ENCODE assay signal across 1 fruit fly cellular context in genomic region chr3R:11773999-11774397, dm6.
A peak's percentile ranks its signal among the peaks of the same experiment; 100 is the strongest.
TF ChIP-seq lines count a peak whose summit lies in the region.

No protein-coding gene starts in this region.

TF ChIP-seq in whole organism, embryonic, 481 proteins besides CTCF, POLR2A, EP300 and RAD21 (continued from another document and continues in another):
- TF ChIP-seq dpn (GFP tag; optimal IDR thresholded peaks at IDR 0.05; lab: Kevin White, UChicago) = peak; percentile 6 to 58
- TF ChIP-seq schlank (tag; optimal IDR thresholded peaks at IDR 0.05; lab: Kevin White, UChicago) = no peak
- TF ChIP-seq trh (GFP tag; optimal IDR thresholded peaks at IDR 0.05; lab: Kevin White, UChicago) = no peak
- no peak for TF ChIP-seq Dp (GFP tag; optimal IDR thresholded peaks at IDR 0.05; lab: Kevin White, UChicago)
- TF ChIP-seq sim (GFP tag; IDR thresholded peaks at IDR 0.05; lab: Robert Waterston, UW) = no peak
- TF ChIP-seq toy (GFP tag; IDR thresholded peaks at IDR 0.05; lab: Robert Waterston, UW) = no peak
- TF ChIP-seq Nf-YB (GFP tag; optimal IDR thresholded peaks at IDR 0.05; lab: Kevin White, UChicago) = peak; percentile 63
- TF ChIP-seq NFAT (GFP tag; IDR thresholded peaks at IDR 0.05; lab: Robert Waterston, UW) = no peak
- TF ChIP-seq CG7928 (GFP tag; optimal IDR thresholded peaks at IDR 0.05; lab: Kevin White, UChicago) = no peak
- TF ChIP-seq zf30C (GFP tag; optimal IDR thresholded peaks at IDR 0.05; lab: Kevin White, UChicago) = peak; percentile 94
- TF ChIP-seq CG7357 (GFP tag; IDR thresholded peaks at IDR 0.05; lab: Robert Waterston, UW) = 0 out of 3 replicates have a peak, but pooled peaks have one; percentile 18
- no peak for TF ChIP-seq Neu2 (GFP tag; optimal IDR thresholded peaks at IDR 0.05; lab: Kevin White, UChicago; ENCODE audit: borderline replicate concordance)
- TF ChIP-seq lab (GFP tag; optimal IDR thresholded peaks at IDR 0.05; lab: Kevin White, UChicago) = peak; percentile 84
- TF ChIP-seq nerfin-2 (GFP tag; IDR thresholded peaks at IDR 0.05; lab: Robert Waterston, UW; ENCODE audit: partially characterized antibody) = no peak
- no peak for TF ChIP-seq CG16863 (GFP tag; optimal IDR thresholded peaks at IDR 0.05; lab: Kevin White, UChicago)
- TF ChIP-seq gsb-n (tag; optimal IDR thresholded peaks at IDR 0.05; lab: Kevin White, UChicago) = peak; percentile 77
- peak; percentile 86 for TF ChIP-seq CG9727 (GFP tag; optimal IDR thresholded peaks at IDR 0.05; lab: Kevin White, UChicago)
- peak; percentile 55 for TF ChIP-seq HHEX (GFP tag; optimal IDR thresholded peaks at IDR 0.05; lab: Kevin White, UChicago)
- no peak for TF ChIP-seq lov (optimal IDR thresholded peaks at IDR 0.05; lab: Kevin White, UChicago)
- TF ChIP-seq lov (GFP tag; IDR thresholded peaks at IDR 0.05; lab: Robert Waterston, UW) = no peak
- no peak for TF ChIP-seq z (GFP tag; IDR thresholded peaks at IDR 0.05; lab: Robert Waterston, UW)
- TF ChIP-seq wdn (GFP tag; IDR thresholded peaks at IDR 0.05; lab: Robert Waterston, UW) = no peak
- peak; percentile 89 for TF ChIP-seq CoRest (tag; optimal IDR thresholded peaks at IDR 0.05; lab: Kevin White, UChicago)
- peak; percentile 5 for TF ChIP-seq CG18764 (GFP tag; optimal IDR thresholded peaks at IDR 0.05; lab: Kevin White, UChicago)
- no peak for TF ChIP-seq en (GFP tag; optimal IDR thresholded peaks at IDR 0.05; lab: Kevin White, UChicago)
- peak; percentile 75 for TF ChIP-seq Dek (tag; optimal IDR thresholded peaks at IDR 0.05; lab: Kevin White, UChicago)
- no peak for TF ChIP-seq CG11093 (GFP tag; IDR thresholded peaks at IDR 0.05; lab: Robert Waterston, UW)
- TF ChIP-seq wek (GFP tag; optimal IDR thresholded peaks at IDR 0.05; lab: Kevin White, UChicago) = no peak
- peak; percentile 26 for TF ChIP-seq ewg (GFP tag; optimal IDR thresholded peaks at IDR 0.05; lab: Kevin White, UChicago)
- peak; percentile 73; the same call in 1 of the 2 replicates for TF ChIP-seq Xrp1 (GFP tag; IDR thresholded peaks at IDR 0.05; lab: Robert Waterston, UW)
- peak; percentile 59 for TF ChIP-seq tap (tag; optimal IDR thresholded peaks at IDR 0.05; lab: Kevin White, UChicago)
- no peak for TF ChIP-seq p53 (GFP tag; optimal IDR thresholded peaks at IDR 0.05; lab: Kevin White, UChicago)
- no peak for TF ChIP-seq CG15479 (GFP tag; optimal IDR thresholded peaks at IDR 0.05; lab: Kevin White, UChicago)
- TF ChIP-seq insv (GFP tag; optimal IDR thresholded peaks at IDR 0.05; lab: Kevin White, UChicago) = peak in 1 of 2 experiments; percentile 26
- no peak; the same call in 1 of the 2 replicates for TF ChIP-seq dan (GFP tag; IDR thresholded peaks at IDR 0.05; lab: Robert Waterston, UW)
- peak; percentile 20 for TF ChIP-seq CG2202 (tag; optimal IDR thresholded peaks at IDR 0.05; lab: Kevin White, UChicago)
- no peak for TF ChIP-seq CG1832 (GFP tag; optimal IDR thresholded peaks at IDR 0.05; lab: Kevin White, UChicago)
- TF ChIP-seq CG9797 (GFP tag; optimal IDR thresholded peaks at IDR 0.05; lab: Kevin White, UChicago) = no peak
- TF ChIP-seq HLH3B (GFP tag; IDR thresholded peaks at IDR 0.05; lab: Robert Waterston, UW) = peak; percentile 51; the same call in 1 of the 2 replicates
- TF ChIP-seq Oli (tag; optimal IDR thresholded peaks at IDR 0.05; lab: Kevin White, UChicago) = peak; percentile 73
- TF ChIP-seq CG17385 (GFP tag; optimal IDR thresholded peaks at IDR 0.05; lab: Kevin White, UChicago) = peak; percentile 71
- 0 out of 2 replicates have a peak, but pooled peaks have one; percentile 15 for TF ChIP-seq CG14441 (GFP tag; IDR thresholded peaks at IDR 0.05; lab: Robert Waterston, UW)
- no peak for TF ChIP-seq Ravus (GFP tag; IDR thresholded peaks at IDR 0.05; lab: Robert Waterston, UW)
- TF ChIP-seq Abd-B (GFP tag; optimal IDR thresholded peaks at IDR 0.05; lab: Kevin White, UChicago) = peak; percentile 54
- peak; percentile 36 for TF ChIP-seq HmgZ (tag; optimal IDR thresholded peaks at IDR 0.05; lab: Kevin White, UChicago)
- no peak for TF ChIP-seq CG1603 (tag; optimal IDR thresholded peaks at IDR 0.05; lab: Kevin White, UChicago)
- peak; percentile 78 for TF ChIP-seq fd96Cb (tag; optimal IDR thresholded peaks at IDR 0.05; lab: Kevin White, UChicago)
- TF ChIP-seq ac (GFP tag; optimal IDR thresholded peaks at IDR 0.05; lab: Kevin White, UChicago) = no peak
- TF ChIP-seq CG32532 (GFP tag; IDR thresholded peaks at IDR 0.05; lab: Robert Waterston, UW) = no peak
- peak; percentile 88 for TF ChIP-seq dmrt11E (tag; optimal IDR thresholded peaks at IDR 0.05; lab: Kevin White, UChicago)
- no peak for TF ChIP-seq fru (optimal IDR thresholded peaks at IDR 0.05; lab: Kevin White, UChicago)
- peak; percentile 79 for TF ChIP-seq CG10147 (GFP tag; optimal IDR thresholded peaks at IDR 0.05; lab: Kevin White, UChicago)
- TF ChIP-seq gsb (GFP tag; IDR thresholded peaks at IDR 0.05; lab: Robert Waterston, UW) = no peak
- TF ChIP-seq GATAe (GFP tag; conservative IDR thresholded peaks at IDR 0.05; lab: Robert Waterston, UW) = no peak
- TF ChIP-seq Dip2 (GFP tag; IDR thresholded peaks at IDR 0.05; lab: Robert Waterston, UW) = no peak
- no peak for TF ChIP-seq CG3726 (GFP tag; IDR thresholded peaks at IDR 0.05; lab: Robert Waterston, UW)
- peak; percentile 32 for TF ChIP-seq CG8359 (GFP tag; optimal IDR thresholded peaks at IDR 0.05; lab: Kevin White, UChicago; ENCODE audit: borderline replicate concordance)
- TF ChIP-seq lilli (GFP tag; optimal IDR thresholded peaks at IDR 0.05; lab: Kevin White, UChicago) = peak; percentile 44
- TF ChIP-seq CG11504 (tag; optimal IDR thresholded peaks at IDR 0.05; lab: Kevin White, UChicago) = peak; percentile 86
- TF ChIP-seq CG16815 (GFP tag; optimal IDR thresholded peaks at IDR 0.05; lab: Kevin White, UChicago) = peak; percentile 53
- TF ChIP-seq vnd (GFP tag; IDR thresholded peaks at IDR 0.05; lab: Robert Waterston, UW; ENCODE audit: partially characterized antibody) = no peak
- TF ChIP-seq Taf1 (GFP tag; IDR thresholded peaks at IDR 0.05; lab: Robert Waterston, UW) = no peak
- TF ChIP-seq CG9609 (GFP tag; optimal IDR thresholded peaks at IDR 0.05; lab: Kevin White, UChicago) = no peak
- peak; percentile 39 for TF ChIP-seq mam (GFP tag; optimal IDR thresholded peaks at IDR 0.05; lab: Kevin White, UChicago)
- TF ChIP-seq CG18011 (GFP tag; optimal IDR thresholded peaks at IDR 0.05; lab: Kevin White, UChicago) = no peak
- TF ChIP-seq Elba2 (GFP tag; optimal IDR thresholded peaks at IDR 0.05; lab: Kevin White, UChicago) = no peak
- peak; percentile 73 for TF ChIP-seq Atf6 (GFP tag; IDR thresholded peaks at IDR 0.05; lab: Robert Waterston, UW)
- TF ChIP-seq CG11456 (GFP tag; IDR thresholded peaks at IDR 0.05; lab: Robert Waterston, UW) = no peak
- no peak for TF ChIP-seq h (optimal IDR thresholded peaks at IDR 0.05; lab: Kevin White, UChicago)
- TF ChIP-seq Sry-β (GFP tag; optimal IDR thresholded peaks at IDR 0.05; lab: Kevin White, UChicago) = peak; percentile 17
- peak; percentile 24; the same call in 1 of the 2 replicates for TF ChIP-seq klu (GFP tag; IDR thresholded peaks at IDR 0.05; lab: Robert Waterston, UW)
- peak; percentile 31 for TF ChIP-seq ttk (GFP tag; IDR thresholded peaks at IDR 0.05; lab: Robert Waterston, UW)
- TF ChIP-seq sens-2 (GFP tag; IDR thresholded peaks at IDR 0.05; lab: Robert Waterston, UW) = 0 out of 2 replicates have a peak, but pooled peaks have one; percentile 9
- no peak for TF ChIP-seq CG17802 (tag; optimal IDR thresholded peaks at IDR 0.05; lab: Kevin White, UChicago)
- no peak for TF ChIP-seq Trl (optimal IDR thresholded peaks at IDR 0.05; lab: Kevin White, UChicago)
- no peak for TF ChIP-seq Trl (GFP tag; optimal IDR thresholded peaks at IDR 0.05; lab: Kevin White, UChicago)
- no peak for TF ChIP-seq fd64A (GFP tag; optimal IDR thresholded peaks at IDR 0.05; lab: Kevin White, UChicago)
- peak; percentile 80 for TF ChIP-seq CG15269 (tag; optimal IDR thresholded peaks at IDR 0.05; lab: Kevin White, UChicago)
- TF ChIP-seq bowl (GFP tag; IDR thresholded peaks at IDR 0.05; lab: Robert Waterston, UW) = no peak
- TF ChIP-seq kay (GFP tag; optimal IDR thresholded peaks at IDR 0.05; lab: Kevin White, UChicago) = peak; percentile 1
- peak; percentile 59 for TF ChIP-seq tin (GFP tag; optimal IDR thresholded peaks at IDR 0.05; lab: Kevin White, UChicago)
- 0 out of 2 replicates have a peak, but pooled peaks have one; percentile 22 for TF ChIP-seq sisA (GFP tag; IDR thresholded peaks at IDR 0.05; lab: Robert Waterston, UW)
- TF ChIP-seq Doc3 (GFP tag; IDR thresholded peaks at IDR 0.05; lab: Robert Waterston, UW; ENCODE audit: partially characterized antibody) = no peak
- no peak for TF ChIP-seq nerfin-1 (tag; optimal IDR thresholded peaks at IDR 0.05; lab: Kevin White, UChicago)
- TF ChIP-seq pfk (GFP tag; optimal IDR thresholded peaks at IDR 0.05; lab: Kevin White, UChicago) = no peak
- TF ChIP-seq CG2116 (GFP tag; optimal IDR thresholded peaks at IDR 0.05; lab: Kevin White, UChicago) = no peak
- TF ChIP-seq BEAF-32 (GFP tag; optimal IDR thresholded peaks at IDR 0.05; lab: Kevin White, UChicago) = no peak
- peak; percentile 59 for TF ChIP-seq CG34376 (GFP tag; optimal IDR thresholded peaks at IDR 0.05; lab: Kevin White, UChicago)
- TF ChIP-seq CG7786 (GFP tag; optimal IDR thresholded peaks at IDR 0.05; lab: Kevin White, UChicago) = peak; percentile 30
- TF ChIP-seq lola (GFP tag; optimal IDR thresholded peaks at IDR 0.05; lab: Kevin White, UChicago) = peak in 1 of 3 experiments; percentile 86
- TF ChIP-seq Ssrp (tag; optimal IDR thresholded peaks at IDR 0.05; lab: Kevin White, UChicago) = peak; percentile 85
- no peak; the same call in 1 of the 2 replicates for TF ChIP-seq al (GFP tag; IDR thresholded peaks at IDR 0.05; lab: Robert Waterston, UW)
- TF ChIP-seq tx (GFP tag; optimal IDR thresholded peaks at IDR 0.05; lab: Kevin White, UChicago) = no peak
- no peak for TF ChIP-seq CG11247 (GFP tag; IDR thresholded peaks at IDR 0.05; lab: Robert Waterston, UW)
- TF ChIP-seq jigr1 (GFP tag; IDR thresholded peaks at IDR 0.05; lab: Robert Waterston, UW) = no peak
- peak; percentile 53 for TF ChIP-seq Chrac-16 (GFP tag; optimal IDR thresholded peaks at IDR 0.05; lab: Kevin White, UChicago)
- no peak for TF ChIP-seq pan (optimal IDR thresholded peaks at IDR 0.05; lab: Kevin White, UChicago)
- peak in 1 of 2 experiments; percentile 60 for TF ChIP-seq pan (GFP tag; optimal IDR thresholded peaks at IDR 0.05 in 1 of 2, IDR thresholded peaks at IDR 0.05 in 1 of 2)
- no peak for TF ChIP-seq CG16813 (GFP tag; IDR thresholded peaks at IDR 0.05; lab: Robert Waterston, UW; ENCODE audit: partially characterized antibody)
- no peak for TF ChIP-seq tna (GFP tag; IDR thresholded peaks at IDR 0.05; lab: Robert Waterston, UW; ENCODE audit: partially characterized antibody)
- peak; percentile 54 for TF ChIP-seq CG4820 (GFP tag; optimal IDR thresholded peaks at IDR 0.05; lab: Kevin White, UChicago)
- TF ChIP-seq danr (GFP tag; IDR thresholded peaks at IDR 0.05; lab: Robert Waterston, UW) = no peak
- TF ChIP-seq zen2 (GFP tag; IDR thresholded peaks at IDR 0.05; lab: Robert Waterston, UW; ENCODE audit: partially characterized antibody) = no peak
- no peak for TF ChIP-seq crol (GFP tag; IDR thresholded peaks at IDR 0.05; lab: Robert Waterston, UW)
- no peak for TF ChIP-seq vfl (GFP tag; optimal IDR thresholded peaks at IDR 0.05; lab: Kevin White, UChicago)
- peak; percentile 88 for TF ChIP-seq CG8924 (tag; optimal IDR thresholded peaks at IDR 0.05; lab: Kevin White, UChicago)
- peak; percentile 81 for TF ChIP-seq Meics (GFP tag; optimal IDR thresholded peaks at IDR 0.05; lab: Kevin White, UChicago)
- TF ChIP-seq stwl (tag; optimal IDR thresholded peaks at IDR 0.05; lab: Kevin White, UChicago) = no peak
- TF ChIP-seq luna (GFP tag; optimal IDR thresholded peaks at IDR 0.05; lab: Kevin White, UChicago) = no peak
- TF ChIP-seq CG30020 (tag; optimal IDR thresholded peaks at IDR 0.05; lab: Kevin White, UChicago) = peak; percentile 54
- TF ChIP-seq caup (GFP tag; optimal IDR thresholded peaks at IDR 0.05; lab: Kevin White, UChicago; ENCODE audit: severe bottlenecking) = peak; percentile 63
- TF ChIP-seq Kr (GFP tag; optimal IDR thresholded peaks at IDR 0.05; lab: Kevin White, UChicago) = no peak
- peak; percentile 6 to 37 for TF ChIP-seq Pdp1 (GFP tag; optimal IDR thresholded peaks at IDR 0.05; lab: Kevin White, UChicago)
- no peak for TF ChIP-seq pb (GFP tag; optimal IDR thresholded peaks at IDR 0.05; lab: Kevin White, UChicago)
- peak; percentile 41 for TF ChIP-seq ATbp (GFP tag; optimal IDR thresholded peaks at IDR 0.05; lab: Kevin White, UChicago)
- no peak for TF ChIP-seq CG14667 (GFP tag; IDR thresholded peaks at IDR 0.05; lab: Robert Waterston, UW)
- TF ChIP-seq cad (GFP tag; optimal IDR thresholded peaks at IDR 0.05; lab: Kevin White, UChicago) = no peak
- TF ChIP-seq cwo (GFP tag; optimal IDR thresholded peaks at IDR 0.05; lab: Kevin White, UChicago) = peak; percentile 77
- no peak for TF ChIP-seq CG32772 (GFP tag; IDR thresholded peaks at IDR 0.05; lab: Robert Waterston, UW)
- TF ChIP-seq wor (GFP tag; IDR thresholded peaks at IDR 0.05; lab: Robert Waterston, UW) = 0 out of 2 replicates have a peak, but pooled peaks have one; percentile 23
- TF ChIP-seq CG1529 (GFP tag; optimal IDR thresholded peaks at IDR 0.05; lab: Kevin White, UChicago) = peak; percentile 46
- peak in 1 of 2 experiments; percentile 53 for TF ChIP-seq Hr78 (GFP tag; optimal IDR thresholded peaks at IDR 0.05; lab: Kevin White, UChicago)
- TF ChIP-seq Tbp (GFP tag; optimal IDR thresholded peaks at IDR 0.05; lab: Kevin White, UChicago) = no peak
- TF ChIP-seq Dll (GFP tag; IDR thresholded peaks at IDR 0.05; lab: Robert Waterston, UW; ENCODE audit: partially characterized antibody) = no peak
- TF ChIP-seq twi (tag; optimal IDR thresholded peaks at IDR 0.05; lab: Kevin White, UChicago) = peak; percentile 51
- TF ChIP-seq ash1 (GFP tag; optimal IDR thresholded peaks at IDR 0.05; lab: Kevin White, UChicago) = no peak
- peak; percentile 5 for TF ChIP-seq pho (GFP tag; optimal IDR thresholded peaks at IDR 0.05; lab: Kevin White, UChicago)
- no peak for TF ChIP-seq crc (GFP tag; optimal IDR thresholded peaks at IDR 0.05; lab: Kevin White, UChicago)
- peak; percentile 64 for TF ChIP-seq CG4328 (GFP tag; optimal IDR thresholded peaks at IDR 0.05; lab: Kevin White, UChicago)
- TF ChIP-seq CG10565 (GFP tag; optimal IDR thresholded peaks at IDR 0.05; lab: Kevin White, UChicago) = no peak
- TF ChIP-seq oc (tag; optimal IDR thresholded peaks at IDR 0.05; lab: Kevin White, UChicago) = no peak
- TF ChIP-seq tup (GFP tag; optimal IDR thresholded peaks at IDR 0.05; lab: Kevin White, UChicago) = no peak
- TF ChIP-seq dmrt99B (tag; optimal IDR thresholded peaks at IDR 0.05; lab: Kevin White, UChicago) = peak; percentile 86
